Fruit fly (Drosophila melanogaster): ENCODE measurements around the gene Mco3.

The Mco3 gene

DNA sequence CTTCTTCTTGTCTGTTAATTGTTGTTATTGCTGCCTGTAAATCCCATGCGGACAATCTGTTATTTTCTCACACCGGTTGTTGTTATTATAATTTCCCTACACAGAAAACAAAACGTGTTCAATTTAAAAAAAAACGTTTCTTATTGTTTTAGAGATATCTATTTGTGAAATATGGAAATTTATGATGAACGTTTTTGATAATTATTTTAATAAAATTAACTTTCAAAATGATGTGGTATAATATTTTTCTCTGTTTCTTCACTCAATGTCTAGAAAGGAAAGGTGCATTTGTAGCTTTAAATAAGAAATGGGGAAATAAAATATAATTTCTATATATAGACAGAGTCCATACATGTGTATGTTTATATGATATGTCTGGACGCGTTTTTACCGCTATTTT lies 13.0 kb upstream of the Mco3 start (continued):
- TF ChIP-seq CG7839 (tag; optimal IDR thresholded peaks at IDR 0.05) (peak; percentile 81), lov (optimal IDR thresholded peaks at IDR 0.05) (no peak), lov (GFP tag; IDR thresholded peaks at IDR 0.05) (0 out of 3 replicates have a peak, but pooled peaks have one; percentile 12), CG31441 (GFP tag; IDR thresholded peaks at IDR 0.05) (peak; percentile 91), CG18476 (GFP tag; optimal IDR thresholded peaks at IDR 0.05) (peak; percentile 34), Nf-YA (GFP tag; IDR thresholded peaks at IDR 0.05) (no peak), CG18619 (GFP tag; optimal IDR thresholded peaks at IDR 0.05) (peak; percentile 32), CG17359 (tag; optimal IDR thresholded peaks at IDR 0.05) (peak; percentile 85), gcm (GFP tag; optimal IDR thresholded peaks at IDR 0.05) (peak; percentile 74), ind (GFP tag; optimal IDR thresholded peaks at IDR 0.05) (peak; percentile 50), mld (GFP tag; IDR thresholded peaks at IDR 0.05; ENCODE audit: partially characterized antibody) (no peak), eyg (GFP tag; optimal IDR thresholded peaks at IDR 0.05) (no peak), CG3163 (GFP tag; optimal IDR thresholded peaks at IDR 0.05) (no peak), fd96Cb (tag; optimal IDR thresholded peaks at IDR 0.05) (peak; percentile 83), tin (GFP tag; optimal IDR thresholded peaks at IDR 0.05) (peak; percentile 33), shn (GFP tag; optimal IDR thresholded peaks at IDR 0.05) (no peak), ATbp (GFP tag; optimal IDR thresholded peaks at IDR 0.05) (peak; percentile 62), lola (GFP tag; optimal IDR thresholded peaks at IDR 0.05) (peak in 1 of 3 experiments; percentile 82), CoRest (tag; optimal IDR thresholded peaks at IDR 0.05) (peak; percentile 77), Antp (GFP tag; optimal IDR thresholded peaks at IDR 0.05) (no peak), CG12659 (GFP tag; optimal IDR thresholded peaks at IDR 0.05) (peak; percentile 57), CG6813 (GFP tag; optimal IDR thresholded peaks at IDR 0.05) (no peak), Deaf1 (tag; optimal IDR thresholded peaks at IDR 0.05) (peak; percentile 38), CG13123 (GFP tag; optimal IDR thresholded peaks at IDR 0.05) (peak; percentile 3), C15 (GFP tag; IDR thresholded peaks at IDR 0.05) (no peak), pb (GFP tag; optimal IDR thresholded peaks at IDR 0.05) (no peak), emc (GFP tag; optimal IDR thresholded peaks at IDR 0.05) (no peak), slp2 (GFP tag; optimal IDR thresholded peaks at IDR 0.05) (no peak), CG6254 (GFP tag; optimal IDR thresholded peaks at IDR 0.05) (peak; percentile 31), tup (GFP tag; optimal IDR thresholded peaks at IDR 0.05) (no peak), kay (GFP tag; optimal IDR thresholded peaks at IDR 0.05) (peak; percentile 17), Sry-β (GFP tag; optimal IDR thresholded peaks at IDR 0.05) (no peak), abd-A (tag; optimal IDR thresholded peaks at IDR 0.05) (no peak), CG11504 (tag; optimal IDR thresholded peaks at IDR 0.05) (peak; percentile 83), CG34376 (GFP tag; optimal IDR thresholded peaks at IDR 0.05) (no peak), lab (GFP tag; optimal IDR thresholded peaks at IDR 0.05) (peak; percentile 17), CG5953 (GFP tag; IDR thresholded peaks at IDR 0.05) (no peak), CG7271 (tag; optimal IDR thresholded peaks at IDR 0.05) (peak; percentile 51), pan (optimal IDR thresholded peaks at IDR 0.05) (no peak), pan (GFP tag; optimal IDR thresholded peaks at IDR 0.05 in 1 of 2, IDR thresholded peaks at IDR 0.05 in 1 of 2) (peak in 1 of 2 experiments; percentile 68), Ssrp (tag; optimal IDR thresholded peaks at IDR 0.05) (peak; percentile 81), CG6765 (GFP tag; optimal IDR thresholded peaks at IDR 0.05) (no peak), PHDP (tag; optimal IDR thresholded peaks at IDR 0.05) (peak; percentile 81), CG9727 (GFP tag; optimal IDR thresholded peaks at IDR 0.05) (peak; percentile 77), E2f1 (GFP tag; IDR thresholded peaks at IDR 0.05) (peak; percentile 38; the same call in 1 of the 2 replicates), trh (GFP tag; optimal IDR thresholded peaks at IDR 0.05) (peak; percentile 11), HmgZ (tag; optimal IDR thresholded peaks at IDR 0.05) (no peak), CG4820 (GFP tag; optimal IDR thresholded peaks at IDR 0.05) (peak; percentile 24), Stat92E (GFP tag; optimal IDR thresholded peaks at IDR 0.05) (peak in 1 of 3 experiments; percentile 50), Xbp1 (GFP tag; optimal IDR thresholded peaks at IDR 0.05) (peak; percentile 59)

Data from whole organism, embryonic.